Worm (Caenorhabditis elegans): ENCODE results near the gene D1086.8.

D1086.8 gene

DNA sequence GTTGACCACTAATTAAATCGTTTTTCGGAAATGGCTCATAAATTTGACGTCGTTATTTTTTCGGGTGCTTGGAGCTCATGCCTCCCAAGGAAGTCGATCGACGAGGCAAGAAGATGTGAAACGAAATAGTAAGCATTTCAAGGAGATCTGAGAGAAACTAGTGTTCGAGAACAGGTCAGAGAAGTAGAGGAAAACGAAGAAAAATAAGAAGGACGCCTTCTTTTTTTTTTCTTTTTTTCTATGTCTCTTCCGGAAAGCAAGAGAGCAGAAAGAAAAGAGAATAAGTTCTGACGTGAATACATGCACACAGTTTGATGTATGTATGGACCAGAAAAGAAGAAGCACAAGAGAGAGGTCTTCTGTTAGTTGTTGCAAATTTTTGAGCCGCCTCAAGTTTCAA is 49.7 kb downstream of the D1086.8 start:
- TF ChIP-seq ces-1 (GFP tag; optimal IDR thresholded peaks at IDR 0.05) = peak; percentile 18
- TF ChIP-seq nhr-42 (GFP tag; IDR thresholded peaks at IDR 0.05) = no peak
- no peak for TF ChIP-seq dmd-6 (GFP tag; IDR thresholded peaks at IDR 0.05)
- no peak for TF ChIP-seq Y105C5A.15 (GFP tag; IDR thresholded peaks at IDR 0.05)
- no peak for TF ChIP-seq daf-16 (GFP tag; optimal IDR thresholded peaks at IDR 0.05)
- TF ChIP-seq daf-16 (tag; optimal IDR thresholded peaks at IDR 0.05) = no peak
- no peak for TF ChIP-seq aly-2 (tag; optimal IDR thresholded peaks at IDR 0.05)
- TF ChIP-seq hmg-1.1 (GFP tag; IDR thresholded peaks at IDR 0.05) = peak; percentile 41; the same call in 1 of the 2 replicates
- peak; percentile 14 for TF ChIP-seq nhr-11 (tag; optimal IDR thresholded peaks at IDR 0.05)
- no peak for TF ChIP-seq ztf-11 (tag; optimal IDR thresholded peaks at IDR 0.05)
- TF ChIP-seq lin-38 (GFP tag; IDR thresholded peaks at IDR 0.05) = no peak
- TF ChIP-seq mep-1 (tag; optimal IDR thresholded peaks at IDR 0.05) = peak; percentile 41
- no peak for TF ChIP-seq dpl-1 (GFP tag; optimal IDR thresholded peaks at IDR 0.05)
- TF ChIP-seq hlh-11 (tag; optimal IDR thresholded peaks at IDR 0.05) = no peak
- no peak for TF ChIP-seq ZK337.2 (GFP tag; IDR thresholded peaks at IDR 0.05)
- TF ChIP-seq ctbp-1 (GFP tag; IDR thresholded peaks at IDR 0.05) = 0 out of 2 replicates have a peak, but pooled peaks have one; percentile 45
- peak; percentile 33 for TF ChIP-seq hlh-30 (tag; optimal IDR thresholded peaks at IDR 0.05; ENCODE audit: insufficient read depth)
- peak in 1 of 2 experiments; percentile 63 for TF ChIP-seq lsy-2 (tag; optimal IDR thresholded peaks at IDR 0.05)
- TF ChIP-seq nhr-111 (GFP tag; optimal IDR thresholded peaks at IDR 0.05) = no peak
- TF ChIP-seq aha-1 (tag) = peak; percentile 40
- peak; percentile 47 for TF ChIP-seq rbr-2 (tag; optimal IDR thresholded peaks at IDR 0.05)
- no peak for TF ChIP-seq nhr-76 (tag; optimal IDR thresholded peaks at IDR 0.05)
- TF ChIP-seq fkh-10 (GFP tag; optimal IDR thresholded peaks at IDR 0.05) = peak; percentile 84
- TF ChIP-seq unc-62 (GFP tag; optimal IDR thresholded peaks at IDR 0.05 in 1 of 2) = peak in 1 of 2 experiments; percentile 99
- no peak for TF ChIP-seq unc-62 (tag; optimal IDR thresholded peaks at IDR 0.05)
- TF ChIP-seq lin-1 (GFP tag; IDR thresholded peaks at IDR 0.05) = no peak

DNA sequence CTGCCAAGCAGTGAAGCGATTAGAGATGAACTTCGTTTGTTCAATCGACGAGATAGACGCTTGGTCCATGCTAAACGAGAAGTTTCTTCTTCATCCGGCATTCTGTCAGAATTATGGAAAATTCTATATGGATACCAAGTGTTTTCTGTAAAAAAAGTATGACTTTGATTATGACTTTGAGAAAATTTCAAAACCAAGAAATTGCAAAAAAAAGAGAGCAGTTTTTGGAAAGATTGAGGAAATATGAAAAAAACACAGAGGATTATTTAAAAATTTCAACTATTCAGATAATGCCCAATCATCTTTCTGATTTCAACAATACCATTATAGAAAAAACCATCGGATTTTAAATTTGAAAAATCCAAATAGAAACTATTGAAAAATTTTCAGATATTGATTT is 51.4 kb downstream of the D1086.8 start, which contains the start of gene par-1:
Gene par-1, minus strand, starts transcription at position 101 of the 400 bp plus-strand sequence.
- TF ChIP-seq aha-1 (tag) (peak; percentile 45), hlh-11 (tag; optimal IDR thresholded peaks at IDR 0.05) (no peak)

- TF ChIP-seq F10B5.3 (tag; optimal IDR thresholded peaks at IDR 0.05) (no peak), zip-11 (GFP tag; IDR thresholded peaks at IDR 0.05) (no peak)
Measured at ce11 chrV:14146199-14146598, 52.3 kb downstream of the D1086.8 start, which contains the start of gene acs-10. Gene acs-10 (plus strand): TSS chrV:14146499.
